Fruit fly (Drosophila melanogaster): Measurements from ENCODE around the gene ATP6AP2.

Gene ATP6AP2

dm6 chr3R:9233763-9234162 lies 26.7 kb upstream of the ATP6AP2 start:
- TF ChIP-seq CG17801 (GFP tag; optimal IDR thresholded peaks at IDR 0.05; ENCODE audit: partially characterized antibody), result no peak

- TF ChIP-seq CG17801 (GFP tag; optimal IDR thresholded peaks at IDR 0.05; ENCODE audit: partially characterized antibody), result no peak
Measured at dm6 chr3R:9234756-9235255, 25.6 kb upstream of the ATP6AP2 start.

DNA sequence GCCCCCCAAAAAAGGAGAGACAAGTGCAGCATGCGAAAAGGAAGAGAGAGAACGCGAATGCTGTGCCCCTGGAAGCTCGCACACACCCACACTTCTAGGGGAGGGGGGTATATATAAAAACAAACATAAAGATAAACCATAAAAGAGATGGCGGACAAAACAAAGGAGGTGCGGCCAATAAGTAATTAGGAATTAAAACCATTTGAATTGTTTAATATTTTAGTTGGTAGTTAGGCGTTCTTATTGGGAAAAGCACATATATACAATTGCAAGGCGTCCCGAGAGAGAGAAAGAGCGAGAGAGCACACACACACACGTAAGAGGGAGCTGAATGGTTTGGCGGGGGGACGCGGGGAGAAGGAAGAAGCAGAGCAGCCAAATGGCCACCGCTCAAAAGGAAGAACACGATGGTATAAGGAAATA lies 24.4 kb upstream of the ATP6AP2 start:
- no peak for TF ChIP-seq CG17801 (GFP tag; optimal IDR thresholded peaks at IDR 0.05; ENCODE audit: partially characterized antibody)

DNA sequence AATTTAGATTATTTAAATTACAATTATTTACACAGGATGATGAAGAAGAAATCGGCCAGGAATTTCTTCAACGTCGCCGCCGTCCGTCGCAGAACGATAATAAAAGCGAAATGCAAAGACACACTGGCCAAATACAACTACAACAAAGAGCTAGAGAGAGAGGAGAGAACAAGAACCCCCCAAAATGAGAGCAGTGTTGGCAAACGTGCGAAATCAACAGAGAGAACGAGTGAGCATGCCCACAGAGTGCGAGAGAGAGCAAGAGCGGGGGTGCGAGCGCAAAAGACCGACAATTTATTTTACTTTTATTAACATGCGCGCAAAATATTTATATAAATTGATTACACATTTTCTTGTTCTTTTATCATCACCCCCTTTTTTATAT lies 23.6 kb upstream of the ATP6AP2 start:
- TF ChIP-seq CG17801 (GFP tag; optimal IDR thresholded peaks at IDR 0.05; ENCODE audit: partially characterized antibody), result no peak

DNA sequence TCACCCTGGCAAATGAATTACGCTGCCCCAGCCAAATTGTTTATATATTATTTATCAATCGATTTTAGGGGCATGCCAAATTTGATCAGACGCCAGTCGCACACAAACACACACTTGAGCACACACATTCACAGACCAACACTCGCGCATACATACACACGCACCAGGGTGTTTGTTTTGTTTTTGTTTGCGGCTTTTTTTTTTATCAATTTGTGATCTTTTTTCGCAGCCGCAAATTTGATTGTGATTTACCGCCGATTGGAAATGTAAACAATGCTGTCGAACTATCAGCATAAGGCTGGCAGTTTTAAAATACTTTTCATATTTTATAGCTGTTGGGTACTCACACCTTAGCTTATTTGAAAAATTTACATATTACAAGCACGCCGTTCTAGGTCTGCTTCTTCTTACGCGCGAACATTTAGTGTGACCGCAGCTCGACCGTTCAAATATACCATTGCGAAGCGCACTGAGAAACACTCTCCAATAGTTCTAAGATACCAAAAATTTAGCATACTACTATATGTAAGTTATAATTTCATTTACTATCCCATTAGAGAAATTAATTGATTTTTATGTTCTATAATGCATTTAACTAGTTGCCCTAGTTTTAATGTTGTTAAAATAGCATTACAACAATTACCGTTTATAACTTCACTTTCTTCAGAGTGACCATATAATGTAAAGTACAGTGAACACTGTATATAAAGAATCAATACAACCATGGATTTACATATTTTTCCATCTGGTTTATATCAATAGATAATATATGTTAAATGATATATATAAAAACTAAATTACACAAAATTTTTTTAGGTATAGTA lies 23.0 kb upstream of the ATP6AP2 start, which contains the start of gene pum:
Gene pum, minus strand, starts transcription at position 415 of the 824 bp plus-strand sequence.
- TF ChIP-seq CG17801 (GFP tag; optimal IDR thresholded peaks at IDR 0.05; ENCODE audit: partially characterized antibody), result peak; percentile 57

- TF ChIP-seq CG17801 (GFP tag; optimal IDR thresholded peaks at IDR 0.05; ENCODE audit: partially characterized antibody), result peak; percentile 67
Measured at dm6 chr3R:9239941-9240400, 20.5 kb upstream of the ATP6AP2 start.

- no peak for TF ChIP-seq CG17801 (GFP tag; optimal IDR thresholded peaks at IDR 0.05; ENCODE audit: partially characterized antibody)
Measured at dm6 chr3R:9240554-9240953, 19.9 kb upstream of the ATP6AP2 start, which contains the start of gene D1. D1 (minus strand) TSS chr3R:9240654.

DNA sequence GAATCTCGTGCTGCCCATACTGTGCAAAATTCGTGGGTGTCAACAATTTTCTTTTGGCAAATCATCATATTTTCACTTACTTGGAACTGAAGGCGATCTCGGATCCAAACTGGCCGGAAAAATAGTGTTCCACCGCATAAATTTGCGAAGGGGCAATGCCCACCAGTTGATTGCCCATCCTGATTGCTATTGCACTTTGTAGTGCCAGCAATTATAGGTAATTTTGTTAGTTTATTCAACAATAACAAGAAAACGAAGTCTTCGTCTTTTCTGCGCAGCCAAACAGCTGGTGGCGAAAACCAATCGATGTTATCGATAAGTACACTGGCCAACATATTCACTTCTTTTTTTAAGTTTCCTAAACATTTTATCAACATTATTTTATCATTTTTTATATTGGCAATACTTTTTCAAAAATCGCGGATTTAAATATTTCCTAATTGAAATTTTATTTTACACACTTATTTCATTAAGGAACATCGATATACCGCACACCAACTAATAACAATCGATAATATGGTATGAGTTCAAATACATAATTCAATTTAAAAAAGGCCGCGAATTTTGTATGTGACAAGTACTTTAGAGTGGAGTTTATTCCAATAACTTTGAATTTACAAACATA lies 14.8 kb upstream of the ATP6AP2 start, which contains the start of gene Vps15:
Gene Vps15, minus strand, starts transcription at position 294 of the 625 bp plus-strand sequence.
- TF ChIP-seq CG17801 (GFP tag; optimal IDR thresholded peaks at IDR 0.05; ENCODE audit: partially characterized antibody), result peak; percentile 84

DNA sequence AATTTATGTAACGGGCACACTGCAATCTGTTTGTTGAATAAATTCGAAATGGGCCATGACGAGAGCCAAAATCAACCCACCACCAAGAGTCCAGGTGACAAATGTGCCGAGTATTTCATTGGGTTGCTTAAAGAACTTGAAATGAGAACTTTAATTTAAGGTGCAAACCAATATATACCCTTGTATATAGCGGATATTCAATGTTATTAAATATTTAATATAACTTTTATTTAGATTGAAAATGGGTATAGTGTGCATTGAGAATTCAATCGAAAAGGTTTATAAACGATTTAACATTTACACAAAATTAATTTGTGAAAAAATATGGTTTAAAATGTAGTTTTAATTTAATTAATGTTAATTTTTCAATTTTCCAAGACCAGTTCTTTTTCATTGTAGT lies 14.1 kb upstream of the ATP6AP2 start, which contains the start of gene CG8420:
Gene CG8420, plus strand, starts transcription at position 284 of the 400 bp plus-strand sequence.
- TF ChIP-seq CG17801 (GFP tag; optimal IDR thresholded peaks at IDR 0.05; ENCODE audit: partially characterized antibody), result no peak

dm6 chr3R:9246879-9247621 lies 13.4 kb upstream of the ATP6AP2 start:
- peak; percentile 92 for TF ChIP-seq CG17801 (GFP tag; optimal IDR thresholded peaks at IDR 0.05; ENCODE audit: partially characterized antibody)

DNA sequence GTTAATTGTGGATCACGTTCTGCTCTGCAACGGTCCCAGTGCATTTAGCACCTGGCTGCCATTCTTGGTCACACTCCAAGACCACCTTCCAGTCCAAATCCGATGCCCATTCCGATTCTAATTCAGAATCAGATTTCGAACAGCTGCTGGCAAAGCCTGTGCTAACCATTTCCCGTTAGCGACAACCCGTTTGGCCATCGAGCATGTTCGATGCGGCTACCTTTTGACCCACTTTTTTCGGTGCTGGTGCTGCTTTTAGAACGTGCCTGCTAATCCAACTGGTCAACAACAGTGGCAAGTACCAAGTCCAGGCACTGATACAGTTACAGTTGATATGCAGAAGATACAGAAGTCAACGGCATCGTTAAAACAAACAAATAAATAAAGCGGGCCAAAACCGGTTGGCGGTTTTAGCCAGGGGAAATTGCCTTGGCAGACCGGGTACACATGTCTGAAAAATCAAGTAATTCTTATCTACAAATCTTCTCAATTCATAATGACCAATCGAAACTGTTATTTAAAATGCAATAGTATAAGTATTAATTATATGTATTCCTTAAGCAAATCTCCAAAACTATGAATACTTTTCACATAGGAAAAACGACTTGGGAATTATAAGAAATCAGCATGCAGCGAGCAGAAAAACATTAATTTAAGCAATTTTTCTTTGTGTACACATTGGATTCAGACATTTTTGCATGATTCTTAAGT lies 11.3 kb upstream of the ATP6AP2 start:
- no peak for TF ChIP-seq CG17801 (GFP tag; optimal IDR thresholded peaks at IDR 0.05; ENCODE audit: partially characterized antibody)

DNA sequence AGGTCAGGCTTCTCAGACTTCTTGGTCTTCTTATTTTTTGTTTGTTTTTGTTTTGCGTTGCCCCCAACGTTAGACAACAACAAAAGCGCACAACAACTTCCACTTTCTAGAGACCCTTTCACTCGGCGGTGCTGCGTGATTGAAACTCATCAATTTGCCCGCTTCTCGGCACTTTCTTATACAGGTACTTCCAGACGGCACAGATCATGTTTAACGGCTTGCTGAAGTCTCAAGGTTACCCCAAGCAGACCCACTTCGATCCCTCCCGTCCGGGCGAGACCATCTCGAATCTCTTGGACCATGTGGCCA lies 10.7 kb upstream of the ATP6AP2 start:
- no peak for TF ChIP-seq CG17801 (GFP tag; optimal IDR thresholded peaks at IDR 0.05; ENCODE audit: partially characterized antibody)

dm6 chr3R:9250868-9251267 lies 9.6 kb upstream of the ATP6AP2 start:
- no peak for TF ChIP-seq CG17801 (GFP tag; optimal IDR thresholded peaks at IDR 0.05; ENCODE audit: partially characterized antibody)

dm6 chr3R:9251543-9251942 lies 8.9 kb upstream of the ATP6AP2 start, which contains the start of gene St2:
St2 (plus strand) TSS chr3R:9251843.
- no peak for TF ChIP-seq CG17801 (GFP tag; optimal IDR thresholded peaks at IDR 0.05; ENCODE audit: partially characterized antibody)

Measured in ovary, adult (tissue).